Fruit fly (Drosophila melanogaster) whole organism, embryonic: ENCODE measurements around the gene CG14367.

Source experiments
- B-H1 ChIP-seq: fragments of 200-800 bp; sonication (Bioruptor generic); IDR thresholded peaks from 3 replicates; pipeline ENCODE4 v1.3.6; 2022; ENCODE audit warnings: missing biosample characterization, missing genetic modification characterization
- Blimp-1 ChIP-seq: fragments of 200-800 bp; sonication (Bioruptor generic); optimal IDR thresholded peaks from 3 replicates; lab custom pipeline; 2018; ENCODE audit warnings: missing biosample characterization, missing genetic modification characterization, mild to moderate bottlenecking, moderate library complexity, missing genetic modification reagents
- CG10431 ChIP-seq: fragments of 200-800 bp; sonication (Bioruptor generic); optimal IDR thresholded peaks from 3 replicates; lab custom pipeline; 2018; ENCODE audit warnings: missing biosample characterization, mild to moderate bottlenecking, missing genetic modification characterization
- CG11093 ChIP-seq: fragments of 200-800 bp; sonication (Bioruptor generic); IDR thresholded peaks from 3 replicates; pipeline ENCODE4 v1.3.6; 2022; ENCODE audit warnings: missing biosample characterization, missing genetic modification characterization
- CG11398 ChIP-seq: fragments of 200-800 bp; sonication (Bioruptor generic); optimal IDR thresholded peaks from 2 replicates; lab custom pipeline; 2016; ENCODE audit warnings: missing biosample characterization, missing genetic modification characterization
- CG14050 ChIP-seq: fragments of 200-800 bp; sonication (Bioruptor generic); IDR thresholded peaks from 3 replicates; pipeline ENCODE4 v1.3.6; 2022; ENCODE audit warnings: missing biosample characterization, missing genetic modification characterization
- CG18011 ChIP-seq: fragments of 200-800 bp; sonication (Bioruptor generic); optimal IDR thresholded peaks from 2 replicates; lab custom pipeline; 2017; ENCODE audit warnings: missing biosample characterization, missing genetic modification characterization, mild to moderate bottlenecking, moderate library complexity, missing genotype
- CG2199 ChIP-seq: fragments of 200-800 bp; sonication (Bioruptor generic); IDR thresholded peaks from 3 replicates; pipeline ENCODE4 v1.3.6; 2022; ENCODE audit warnings: missing biosample characterization, missing genetic modification characterization
- CG2202 ChIP-seq: fragments of 200-800 bp; sonication (Bioruptor generic); optimal IDR thresholded peaks from 2 replicates; lab custom pipeline; 2018; ENCODE audit warnings: missing biosample characterization, mild to moderate bottlenecking, missing genetic modification characterization
- CG3847 ChIP-seq: fragments of 200-800 bp; sonication (Bioruptor generic); IDR thresholded peaks from 2 replicates; pipeline ENCODE4 v1.3.6; 2022; ENCODE audit warnings: missing biosample characterization, missing genetic modification characterization
- CG6689 ChIP-seq: fragments of 200-800 bp; sonication (Bioruptor generic); IDR thresholded peaks from 2 replicates; pipeline ENCODE4 v1.3.6; 2022; ENCODE audit warnings: missing biosample characterization, missing genetic modification characterization
- CG7372 ChIP-seq: fragments of 200-800 bp; sonication (Bioruptor generic); IDR thresholded peaks from 2 replicates; pipeline ENCODE4 v1.3.6; 2022; ENCODE audit warnings: missing biosample characterization, missing genetic modification characterization
- CG7987 ChIP-seq: fragments of 200-800 bp; sonication (Bioruptor generic); optimal IDR thresholded peaks from 2 replicates; lab custom pipeline; 2018; ENCODE audit warnings: missing biosample characterization, mild to moderate bottlenecking, missing genetic modification characterization, moderate library complexity
- CG8388 ChIP-seq: fragments of 200-800 bp; sonication (Bioruptor generic); optimal IDR thresholded peaks from 2 replicates; lab custom pipeline; 2019; ENCODE audit warnings: missing biosample characterization, mild to moderate bottlenecking, missing genetic modification characterization, moderate library complexity
- CG9727 ChIP-seq: fragments of 200-800 bp; sonication (Bioruptor generic); optimal IDR thresholded peaks from 3 replicates; lab custom pipeline; 2017; ENCODE audit warnings: missing biosample characterization, mild to moderate bottlenecking, missing genetic modification characterization
- CHES-1-like ChIP-seq: fragments of 200-800 bp; sonication (Bioruptor generic); optimal IDR thresholded peaks from 2 replicates; lab custom pipeline; 2016; ENCODE audit warnings: missing biosample characterization, missing genetic modification characterization
- D19A ChIP-seq: fragments of 200-800 bp; optimal IDR thresholded peaks from 3 replicates; lab custom pipeline; 2019; ENCODE audit warnings: missing biosample characterization, mild to moderate bottlenecking, missing genetic modification characterization, moderate library complexity
- Dbx ChIP-seq: fragments of 200-800 bp; sonication (Bioruptor generic); IDR thresholded peaks from 3 replicates; pipeline ENCODE4 v1.3.6; 2022; ENCODE audit warnings: missing biosample characterization, missing genetic modification characterization
- Elba2 ChIP-seq: fragments of 200-800 bp; sonication (Bioruptor generic); optimal IDR thresholded peaks from 3 replicates; lab custom pipeline; 2016; ENCODE audit warnings: missing biosample characterization, missing genetic modification characterization
- Fer1 ChIP-seq: fragments of 200-800 bp; sonication (Bioruptor generic); optimal IDR thresholded peaks from 2 replicates; lab custom pipeline; 2017; ENCODE audit warnings: missing biosample characterization, mild to moderate bottlenecking, missing genetic modification characterization
- Hr39 ChIP-seq: fragments of >200 bp; optimal IDR thresholded peaks from 2 replicates; lab custom pipeline; 2017
- Hr51 ChIP-seq, 2 experiments: fragments of 200-800 bp; sonication (Bioruptor generic); optimal IDR thresholded peaks; 2 replicates in 1 of 2; 3 replicates in 1 of 2; lab custom pipeline; 2016 to 2018; ENCODE audit warnings: missing biosample characterization in 2 of 2, missing genetic modification characterization in 2 of 2, mild to moderate bottlenecking in 1 of 2, moderate library complexity in 1 of 2
- NC2β ChIP-seq: fragments of 200-800 bp; sonication (Bioruptor generic); optimal IDR thresholded peaks from 2 replicates; lab custom pipeline; 2016; ENCODE audit warnings: missing biosample characterization, missing genetic modification characterization
- NfI ChIP-seq: fragments of 200-800 bp; sonication (Bioruptor generic); optimal IDR thresholded peaks from 3 replicates; lab custom pipeline; 2018; ENCODE audit warnings: missing biosample characterization, mild to moderate bottlenecking, missing genetic modification characterization, moderate library complexity
- Oaz ChIP-seq: fragments of 200-800 bp; sonication (Bioruptor generic); IDR thresholded peaks from 2 replicates; pipeline ENCODE4 v1.3.6; 2022; ENCODE audit warnings: missing biosample characterization, missing genetic modification characterization
- Scr ChIP-seq: fragments of 200-800 bp; sonication (Bioruptor generic); IDR thresholded peaks from 2 replicates; pipeline ENCODE4 v1.3.6; 2022; ENCODE audit warnings: missing biosample characterization, missing genetic modification characterization; ENCODE audit not compliant: partially characterized antibody
- Sin3A ChIP-seq: fragments of >200 bp; optimal IDR thresholded peaks from 2 replicates; lab custom pipeline; 2018
- TFAM ChIP-seq: fragments of 200-800 bp; sonication (Bioruptor generic); optimal IDR thresholded peaks from 2 replicates; lab custom pipeline; 2017; ENCODE audit warnings: missing biosample characterization, missing genetic modification characterization, inconsistent platforms
- Usf ChIP-seq: fragments of 200-800 bp; sonication (Bioruptor generic); optimal IDR thresholded peaks from 2 replicates; lab custom pipeline; 2017; ENCODE audit warnings: missing genotype, missing biosample characterization, missing genetic modification characterization
- Xbp1 ChIP-seq: fragments of 200-800 bp; sonication (Bioruptor generic); optimal IDR thresholded peaks from 3 replicates; lab custom pipeline; 2016; ENCODE audit warnings: missing biosample characterization, mild to moderate bottlenecking, missing genetic modification characterization
- abd-A ChIP-seq: fragments of 200-800 bp; sonication (Bioruptor generic); optimal IDR thresholded peaks from 3 replicates; lab custom pipeline; 2019; ENCODE audit warnings: missing biosample characterization, mild to moderate bottlenecking, missing genetic modification characterization, moderate library complexity
- bigmax ChIP-seq: fragments of 200-800 bp; sonication (Bioruptor generic); optimal IDR thresholded peaks from 2 replicates; lab custom pipeline; 2018; ENCODE audit warnings: missing biosample characterization, mild to moderate bottlenecking, missing genetic modification characterization
- bowl ChIP-seq: fragments of 200-800 bp; sonication (Bioruptor generic); IDR thresholded peaks from 2 replicates; pipeline ENCODE4 v1.3.6; 2022; ENCODE audit warnings: missing biosample characterization, missing genetic modification characterization
- bsh ChIP-seq, 2 experiments: fragments of 200-800 bp; sonication (Bioruptor generic); optimal IDR thresholded peaks; 2 replicates each; lab custom pipeline; 2017 to 2018; ENCODE audit warnings: mild to moderate bottlenecking in 2 of 2, missing biosample characterization in 2 of 2, missing genetic modification characterization in 2 of 2, moderate library complexity in 1 of 2
- cad ChIP-seq: fragments of >200 bp; optimal IDR thresholded peaks from 2 replicates; lab custom pipeline; 2017; ENCODE audit warnings: missing biosample characterization, missing genetic modification characterization
- chinmo ChIP-seq: fragments of 200-800 bp; sonication (Bioruptor generic); IDR thresholded peaks from 4 replicates; pipeline ENCODE4 v1.3.6; 2022; ENCODE audit warnings: missing biosample characterization, missing genetic modification characterization; ENCODE audit not compliant: partially characterized antibody
- ci ChIP-seq: fragments of 200-800 bp; sonication (Bioruptor generic); IDR thresholded peaks from 3 replicates; pipeline ENCODE4 v1.3.6; 2022; ENCODE audit warnings: missing biosample characterization, missing genetic modification characterization
- ems ChIP-seq: fragments of 200-800 bp; sonication (Bioruptor generic); optimal IDR thresholded peaks from 3 replicates; lab custom pipeline; 2016; ENCODE audit warnings: missing biosample characterization, missing genetic modification characterization
- gsb ChIP-seq: fragments of 200-800 bp; sonication (Bioruptor generic); IDR thresholded peaks from 2 replicates; pipeline ENCODE4 v1.3.6; 2022; ENCODE audit warnings: missing biosample characterization, missing genetic modification characterization
- kni ChIP-seq: fragments of 200-800 bp; sonication (Bioruptor generic); optimal IDR thresholded peaks from 3 replicates; lab custom pipeline; 2017; ENCODE audit warnings: mild to moderate bottlenecking, missing biosample characterization, missing genetic modification reagents, missing genetic modification characterization
- nau ChIP-seq: fragments of 200-800 bp; sonication (Bioruptor generic); optimal IDR thresholded peaks from 3 replicates; lab custom pipeline; 2017; ENCODE audit warnings: missing biosample characterization, mild to moderate bottlenecking, missing genetic modification characterization, missing genetic modification reagents
- pnt ChIP-seq: fragments of 200-800 bp; sonication (Bioruptor generic); optimal IDR thresholded peaks from 3 replicates; lab custom pipeline; 2016; ENCODE audit warnings: missing biosample characterization, missing genetic modification characterization
- prd ChIP-seq, 3 experiments: fragments of >200 bp in 2 of 3; fragments of 200-800 bp in 1 of 3; sonication (Bioruptor generic) in 1 of 3; optimal IDR thresholded peaks in 2 of 3; IDR thresholded peaks in 1 of 3; 2 replicates in 2 of 3; 3 replicates in 1 of 3; pipeline versions ENCODE4 v1.3.6 to Lab custom; 2017 to 2022; ENCODE audit warnings: missing biosample characterization in 1 of 3, missing genetic modification characterization in 1 of 3
- psq ChIP-seq: fragments of 200-800 bp; sonication (Bioruptor generic); optimal IDR thresholded peaks from 2 replicates; lab custom pipeline; 2017; ENCODE audit warnings: missing biosample characterization, missing genetic modification characterization
- pum ChIP-seq: fragments of 200-800 bp; sonication (Bioruptor generic); optimal IDR thresholded peaks from 2 replicates; lab custom pipeline; 2016; ENCODE audit warnings: missing biosample characterization, missing genetic modification characterization
- slp2 ChIP-seq: fragments of 200-800 bp; sonication (Bioruptor generic); optimal IDR thresholded peaks from 2 replicates; lab custom pipeline; 2016; ENCODE audit warnings: missing biosample characterization, missing genetic modification characterization
- ssp ChIP-seq: fragments of 200-800 bp; sonication (Bioruptor generic); IDR thresholded peaks from 2 replicates; pipeline ENCODE4 v1.3.6; 2022; ENCODE audit warnings: missing biosample characterization, missing genetic modification characterization
- tna ChIP-seq: fragments of 200-800 bp; sonication (Bioruptor generic); IDR thresholded peaks from 2 replicates; pipeline ENCODE4 v1.3.6; 2022; ENCODE audit warnings: missing biosample characterization, missing genetic modification characterization; ENCODE audit not compliant: partially characterized antibody
- trem ChIP-seq: fragments of 200-800 bp; optimal IDR thresholded peaks from 3 replicates; lab custom pipeline; 2019; ENCODE audit warnings: missing biosample characterization, mild to moderate bottlenecking, missing genetic modification characterization, moderate library complexity
- z ChIP-seq: fragments of 200-800 bp; sonication (Bioruptor generic); IDR thresholded peaks from 3 replicates; pipeline ENCODE4 v1.3.6; 2022; ENCODE audit warnings: missing biosample characterization, missing genetic modification characterization

The CG14367 gene

dm6 chr3R:13715674-13716454 lies 22.0 kb downstream of the CG14367 start (continued):
- TF ChIP-seq CG7372 (GFP tag; lab: Robert Waterston, UW): no peak
- peak; percentile 88 for TF ChIP-seq z
- TF ChIP-seq Xbp1 (GFP tag; lab: Kevin White, UChicago): no peak
- TF ChIP-seq psq (GFP tag; lab: Kevin White, UChicago): no peak
- TF ChIP-seq Sin3A (lab: Kevin White, UChicago): no peak
- no peak for TF ChIP-seq CG9727 (GFP tag; lab: Kevin White, UChicago)
- TF ChIP-seq Dbx: no peak
- peak in 1 of 2 experiments; percentile 28 for TF ChIP-seq bsh (GFP tag; optimal IDR thresholded peaks at IDR 0.05; lab: Kevin White, UChicago)
- TF ChIP-seq CHES-1-like (GFP tag; lab: Kevin White, UChicago): no peak
- no peak for TF ChIP-seq B-H1
- TF ChIP-seq bowl: no peak
- no peak for TF ChIP-seq NC2β (GFP tag; lab: Kevin White, UChicago)
- TF ChIP-seq bigmax: no peak
- TF ChIP-seq CG2202 (tag; lab: Kevin White, UChicago): no peak
- TF ChIP-seq Elba2 (GFP tag; lab: Kevin White, UChicago): no peak
- no peak for TF ChIP-seq CG10431 (GFP tag; lab: Kevin White, UChicago)
- TF ChIP-seq CG11093 (GFP tag; lab: Robert Waterston, UW): no peak
- peak; percentile 30 for TF ChIP-seq Blimp-1 (GFP tag; lab: Kevin White, UChicago)
- no peak for TF ChIP-seq prd (optimal IDR thresholded peaks at IDR 0.05; lab: Kevin White, UChicago)
- TF ChIP-seq prd (GFP tag; IDR thresholded peaks at IDR 0.05; lab: Robert Waterston, UW): no peak
- TF ChIP-seq nau: no peak
- TF ChIP-seq NfI (GFP tag; lab: Kevin White, UChicago): no peak
- no peak for TF ChIP-seq Usf (GFP tag; lab: Kevin White, UChicago)
- peak; percentile 59 for TF ChIP-seq kni (GFP tag; lab: Kevin White, UChicago)
- peak; percentile 82 for TF ChIP-seq cad (GFP tag; lab: Kevin White, UChicago)
- TF ChIP-seq trem (tag; lab: Kevin White, UChicago): no peak
- no peak for TF ChIP-seq CG18011 (GFP tag; lab: Kevin White, UChicago)
- no peak for TF ChIP-seq CG8388 (GFP tag; lab: Kevin White, UChicago)
- no peak for TF ChIP-seq slp2
- no peak for TF ChIP-seq pum
- no peak for TF ChIP-seq ems
- TF ChIP-seq gsb (GFP tag; lab: Robert Waterston, UW): no peak
- TF ChIP-seq Hr51 (GFP tag; optimal IDR thresholded peaks at IDR 0.05; lab: Kevin White, UChicago): no peak
- peak; percentile 11 for TF ChIP-seq abd-A
- TF ChIP-seq chinmo (GFP tag; lab: Robert Waterston, UW): 0 out of 4 replicates have a peak, but pooled peaks have one; percentile 38
- TF ChIP-seq Fer1 (GFP tag; lab: Kevin White, UChicago): no peak
- no peak for TF ChIP-seq tna
- no peak for TF ChIP-seq pnt (GFP tag; lab: Kevin White, UChicago)
- no peak for TF ChIP-seq Hr39 (lab: Kevin White, UChicago)
- TF ChIP-seq CG2199: 0 out of 3 replicates have a peak, but pooled peaks have one; percentile 24
- TF ChIP-seq D19A: peak; percentile 50
- no peak for TF ChIP-seq Scr (GFP tag; lab: Robert Waterston, UW)
- no peak for TF ChIP-seq CG3847 (GFP tag; lab: Robert Waterston, UW)
- TF ChIP-seq ci (GFP tag; lab: Robert Waterston, UW): no peak
- no peak for TF ChIP-seq Oaz (GFP tag; lab: Robert Waterston, UW)
- no peak for TF ChIP-seq TFAM (GFP tag; lab: Kevin White, UChicago)
- TF ChIP-seq CG11398 (GFP tag; lab: Kevin White, UChicago): no peak
- no peak for TF ChIP-seq CG7987 (GFP tag; lab: Kevin White, UChicago)
- TF ChIP-seq CG6689 (GFP tag; lab: Robert Waterston, UW): no peak
- no peak for TF ChIP-seq ssp (GFP tag; lab: Robert Waterston, UW)
- TF ChIP-seq CG14050: no peak
